Worm (Caenorhabditis elegans): ENCODE measurements around the gene C26B2.2.

C26B2.2 gene

DNA sequence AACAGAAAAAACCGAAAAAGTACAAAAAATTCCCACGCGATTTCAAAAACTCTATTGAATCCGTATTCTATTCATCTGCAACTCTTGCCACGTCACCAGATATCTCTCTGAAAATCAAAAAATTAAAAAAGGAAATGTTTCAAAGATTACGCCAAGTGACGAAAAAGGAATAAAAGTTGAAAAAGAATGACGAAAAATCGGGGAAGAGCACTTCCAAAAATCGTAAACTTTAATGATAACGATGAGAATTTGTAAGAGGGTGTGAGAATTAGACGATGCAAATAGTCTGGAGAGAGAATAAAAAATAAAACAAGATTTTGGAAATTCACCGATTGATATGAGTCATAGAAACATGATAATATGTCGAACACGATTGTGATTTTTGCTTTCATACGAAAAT, 12.3 kb upstream of the C26B2.2 start:
- TF ChIP-seq elt-1 (tag; optimal IDR thresholded peaks at IDR 0.05): no peak
- peak; percentile 59 for TF ChIP-seq elt-2 (tag; optimal IDR thresholded peaks at IDR 0.05)
- peak; percentile 30 for TF ChIP-seq pqm-1 (tag; optimal IDR thresholded peaks at IDR 0.05)

DNA sequence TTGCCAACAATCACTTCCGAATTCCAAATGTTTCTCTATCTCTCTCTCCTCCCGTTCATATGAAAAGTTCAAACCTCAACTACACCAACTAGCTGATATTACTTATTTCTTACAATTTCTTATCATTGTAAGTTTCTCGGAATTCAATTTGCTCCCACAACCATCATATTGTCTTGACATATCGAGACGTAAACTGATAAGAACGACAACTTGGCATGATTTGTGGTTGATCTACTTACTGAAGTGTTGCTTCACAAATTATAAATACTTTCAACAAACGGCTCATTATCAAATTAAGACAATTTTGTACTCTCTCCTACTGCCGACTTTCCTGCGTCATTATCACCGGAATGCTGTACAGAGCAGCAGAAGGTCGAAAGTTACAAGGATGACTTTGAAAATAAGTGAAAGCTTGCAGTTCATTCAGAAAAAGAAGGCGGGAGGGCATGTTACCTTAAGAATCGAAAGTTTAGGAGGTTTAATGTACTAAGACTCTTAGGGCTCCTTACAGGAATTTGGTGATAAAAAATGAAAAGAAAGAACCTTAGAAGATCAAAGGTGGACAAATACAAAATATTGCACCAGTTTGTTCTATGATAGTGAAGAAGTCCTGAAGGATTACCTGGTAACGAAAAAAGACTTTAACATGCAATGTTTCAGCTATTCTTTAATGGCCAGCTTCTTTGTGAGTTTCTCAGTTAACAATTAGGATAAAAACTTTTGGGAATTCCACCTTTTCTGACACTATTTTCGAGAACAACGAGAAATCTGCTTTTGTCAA, 10.4 kb upstream of the C26B2.2 start:
- TF ChIP-seq unc-39 (tag; optimal IDR thresholded peaks at IDR 0.05) (no peak), nfya-1 (tag; optimal IDR thresholded peaks at IDR 0.05; ENCODE audit: insufficient read depth) (no peak), skn-1 (tag; optimal IDR thresholded peaks at IDR 0.05) (no peak), jun-1 (tag; optimal IDR thresholded peaks at IDR 0.05) (peak; percentile 35), fkh-2 (tag; optimal IDR thresholded peaks at IDR 0.05) (no peak), elt-1 (tag; optimal IDR thresholded peaks at IDR 0.05) (no peak), lsy-12 (tag; optimal IDR thresholded peaks at IDR 0.05) (no peak), daf-12 (tag; optimal IDR thresholded peaks at IDR 0.05) (no peak), ama-1 (optimal IDR thresholded peaks at IDR 0.05) (no peak), pha-4 (tag; optimal IDR thresholded peaks at IDR 0.05) (peak; percentile 43), nhr-28 (tag; optimal IDR thresholded peaks at IDR 0.05) (no peak), pqm-1 (tag; optimal IDR thresholded peaks at IDR 0.05) (peak; percentile 100), ceh-16 (tag; optimal IDR thresholded peaks at IDR 0.05) (no peak), fkh-10 (GFP tag; optimal IDR thresholded peaks at IDR 0.05) (no peak), elt-2 (tag; optimal IDR thresholded peaks at IDR 0.05) (peak; percentile 98)

DNA sequence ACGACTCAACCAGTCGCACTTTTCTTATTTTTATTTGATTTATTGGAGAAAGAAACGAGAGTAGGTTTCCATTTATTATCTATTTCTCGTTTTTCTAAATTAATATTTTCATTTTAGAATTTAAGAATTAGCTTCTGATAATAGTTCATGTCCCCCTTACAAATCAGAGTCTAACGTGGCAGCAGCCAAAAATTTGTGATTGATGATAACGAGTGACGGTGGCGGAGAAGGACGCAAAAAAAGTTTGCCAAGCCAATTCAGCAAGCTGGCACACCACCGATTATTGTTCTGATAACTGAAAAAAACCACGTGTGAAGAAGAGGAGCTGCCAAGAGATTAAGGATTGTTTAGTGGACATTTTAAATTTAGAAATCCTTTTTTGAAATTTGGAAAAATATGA, 8.2 kb upstream of the C26B2.2 start:
- TF ChIP-seq lin-39 (tag; optimal IDR thresholded peaks at IDR 0.05) (no peak), nhr-11 (tag; optimal IDR thresholded peaks at IDR 0.05) (no peak), aly-2 (tag; optimal IDR thresholded peaks at IDR 0.05) (no peak), ztf-11 (tag; optimal IDR thresholded peaks at IDR 0.05) (no peak), ceh-28 (tag; optimal IDR thresholded peaks at IDR 0.05) (no peak), nfya-1 (tag; optimal IDR thresholded peaks at IDR 0.05; ENCODE audit: insufficient read depth) (no peak), pqm-1 (tag; optimal IDR thresholded peaks at IDR 0.05) (peak; percentile 66), elt-2 (tag; optimal IDR thresholded peaks at IDR 0.05) (peak; percentile 95), fkh-10 (GFP tag; optimal IDR thresholded peaks at IDR 0.05) (no peak), eor-1 (tag; optimal IDR thresholded peaks at IDR 0.05) (no peak)

DNA sequence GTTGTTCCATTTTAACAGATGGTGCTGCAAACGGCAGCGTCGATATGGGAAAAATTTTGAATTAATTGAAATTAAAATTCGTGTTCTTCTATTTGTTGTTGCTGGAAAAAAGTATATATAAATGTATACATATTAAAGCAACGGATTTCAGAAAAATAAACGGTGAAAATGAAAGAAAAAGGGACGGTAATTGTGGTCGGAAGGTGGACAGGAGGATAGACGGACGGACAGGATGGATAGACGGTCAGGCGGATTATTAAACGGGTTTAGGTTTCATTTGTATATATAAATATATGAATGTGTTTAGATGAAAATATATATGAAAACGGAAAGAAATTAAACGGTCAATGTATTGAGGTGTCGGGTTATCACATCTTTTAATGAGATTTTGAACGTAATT, 7.5 kb upstream of the C26B2.2 start, which contains the start of gene nhr-31:
Gene nhr-31 (minus strand): TSS at position 101 of the 400 bp plus-strand sequence.
- no peak for TF ChIP-seq daf-12 (tag; optimal IDR thresholded peaks at IDR 0.05)
- no peak for TF ChIP-seq fkh-2 (tag; optimal IDR thresholded peaks at IDR 0.05)
- no peak for TF ChIP-seq hmg-11 (tag; optimal IDR thresholded peaks at IDR 0.05)
- TF ChIP-seq elt-3 (tag; optimal IDR thresholded peaks at IDR 0.05): no peak
- TF ChIP-seq lsy-12 (tag; optimal IDR thresholded peaks at IDR 0.05): no peak
- no peak for TF ChIP-seq zag-1 (tag; optimal IDR thresholded peaks at IDR 0.05)
- TF ChIP-seq nfya-1 (tag; optimal IDR thresholded peaks at IDR 0.05; ENCODE audit: insufficient read depth): no peak
- TF ChIP-seq fos-1 (tag; optimal IDR thresholded peaks at IDR 0.05): no peak
- no peak for TF ChIP-seq nhr-237 (tag; optimal IDR thresholded peaks at IDR 0.05)
- no peak for TF ChIP-seq nhr-12 (tag; optimal IDR thresholded peaks at IDR 0.05)
- TF ChIP-seq elt-1 (tag; optimal IDR thresholded peaks at IDR 0.05): no peak
- TF ChIP-seq tbx-2 (tag; optimal IDR thresholded peaks at IDR 0.05): no peak
- TF ChIP-seq lin-39 (tag; optimal IDR thresholded peaks at IDR 0.05): no peak
- no peak for TF ChIP-seq ceh-28 (tag; optimal IDR thresholded peaks at IDR 0.05)
- TF ChIP-seq nhr-43 (tag; optimal IDR thresholded peaks at IDR 0.05; ENCODE audit: poor library complexity, severe bottlenecking): no peak
- TF ChIP-seq nhr-76 (tag; optimal IDR thresholded peaks at IDR 0.05): no peak
- no peak for TF ChIP-seq ama-1 (optimal IDR thresholded peaks at IDR 0.05)

DNA sequence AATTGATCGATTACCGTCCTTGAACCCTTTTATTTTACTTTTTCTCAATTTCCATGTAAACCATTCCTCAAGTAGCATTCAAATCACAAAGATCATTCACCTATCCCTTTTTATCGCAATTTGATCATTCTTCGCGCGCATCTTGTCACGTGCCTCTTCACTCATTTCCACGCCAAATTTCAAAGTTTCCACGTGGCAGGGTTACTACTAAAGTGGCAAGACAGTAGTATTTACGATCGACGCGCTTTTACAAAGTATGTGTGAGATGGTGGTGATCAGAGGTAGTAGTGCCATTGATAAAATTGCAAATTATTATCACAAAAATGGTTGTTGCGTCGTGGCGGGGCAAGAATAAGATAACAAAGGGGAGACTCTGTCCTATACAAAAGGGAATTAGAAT, 6.5 kb upstream of the C26B2.2 start:
- TF ChIP-seq ceh-9 (tag; optimal IDR thresholded peaks at IDR 0.05) (no peak), pqm-1 (tag; optimal IDR thresholded peaks at IDR 0.05) (peak; percentile 64), nhr-23 (tag; optimal IDR thresholded peaks at IDR 0.05) (peak; percentile 92), elt-2 (tag; optimal IDR thresholded peaks at IDR 0.05) (peak; percentile 88), unc-62 (GFP tag; optimal IDR thresholded peaks at IDR 0.05) (no peak), nhr-43 (tag; optimal IDR thresholded peaks at IDR 0.05; ENCODE audit: poor library complexity, severe bottlenecking) (peak; percentile 75), ama-1 (optimal IDR thresholded peaks at IDR 0.05) (peak; percentile 56), nhr-25 (tag; optimal IDR thresholded peaks at IDR 0.05) (peak; percentile 95), mdl-1 (tag; optimal IDR thresholded peaks at IDR 0.05) (peak; percentile 68), nhr-11 (tag; optimal IDR thresholded peaks at IDR 0.05) (no peak), lsy-12 (tag; optimal IDR thresholded peaks at IDR 0.05) (peak; percentile 9), elt-1 (tag; optimal IDR thresholded peaks at IDR 0.05) (peak; percentile 42), elt-3 (tag; optimal IDR thresholded peaks at IDR 0.05) (peak in 1 of 3 experiments; percentile 87)
